Fruit fly (Drosophila melanogaster) whole organism, embryonic: ENCODE results near the gene CG42495.

Experiments
- Ada2b ChIP-seq: fragments of 200-800 bp; sonication (Bioruptor generic); IDR thresholded peaks from 2 replicates; pipeline ENCODE4 v1.3.6; 2022; ENCODE audit warnings: missing biosample characterization, missing genetic modification characterization
- Atf3 ChIP-seq: fragments of 200-800 bp; sonication (Bioruptor generic); optimal IDR thresholded peaks from 3 replicates; lab custom pipeline; 2016; ENCODE audit warnings: missing biosample characterization, missing genetic modification characterization
- B-H1 ChIP-seq: fragments of 200-800 bp; sonication (Bioruptor generic); IDR thresholded peaks from 3 replicates; pipeline ENCODE4 v1.3.6; 2022; ENCODE audit warnings: missing biosample characterization, missing genetic modification characterization
- CG10267 ChIP-seq: fragments of 200-800 bp; sonication (Bioruptor generic); optimal IDR thresholded peaks from 2 replicates; lab custom pipeline; 2018; ENCODE audit warnings: missing biosample characterization, mild to moderate bottlenecking, missing genetic modification characterization, moderate library complexity
- CG11456 ChIP-seq: fragments of 200-800 bp; sonication (Bioruptor generic); IDR thresholded peaks from 3 replicates; pipeline ENCODE4 v1.3.6; 2022; ENCODE audit warnings: missing biosample characterization, missing genetic modification characterization
- CG13296 ChIP-seq: fragments of 200-800 bp; sonication (Bioruptor generic); optimal IDR thresholded peaks from 3 replicates; lab custom pipeline; 2018; ENCODE audit warnings: missing biosample characterization, mild to moderate bottlenecking, missing genetic modification characterization
- CG14710 ChIP-seq: fragments of 200-800 bp; sonication (Bioruptor generic); optimal IDR thresholded peaks from 3 replicates; lab custom pipeline; 2019; ENCODE audit warnings: missing biosample characterization, mild to moderate bottlenecking, missing genetic modification characterization, moderate library complexity
- CG17186 ChIP-seq: fragments of 200-800 bp; sonication (Bioruptor generic); optimal IDR thresholded peaks from 3 replicates; lab custom pipeline; 2017; ENCODE audit warnings: missing biosample characterization, missing genetic modification reagents, missing genetic modification characterization
- CG1832 ChIP-seq: fragments of 200-800 bp; sonication (Bioruptor generic); optimal IDR thresholded peaks from 2 replicates; lab custom pipeline; 2017; ENCODE audit warnings: missing biosample characterization, mild to moderate bottlenecking, missing genetic modification characterization, inconsistent platforms
- CG2678 ChIP-seq: fragments of 200-800 bp; sonication (Bioruptor generic); optimal IDR thresholded peaks from 3 replicates; lab custom pipeline; 2019; ENCODE audit warnings: missing biosample characterization, mild to moderate bottlenecking, missing genetic modification characterization, moderate library complexity
- CG31365 ChIP-seq: fragments of 200-800 bp; sonication (Bioruptor generic); optimal IDR thresholded peaks from 2 replicates; lab custom pipeline; 2018; ENCODE audit warnings: missing biosample characterization, mild to moderate bottlenecking, missing genetic modification characterization
- CG31388 ChIP-seq: fragments of 200-800 bp; sonication (Bioruptor generic); optimal IDR thresholded peaks from 2 replicates; lab custom pipeline; 2016; ENCODE audit warnings: missing biosample characterization, missing genetic modification characterization
- CG32767 ChIP-seq: fragments of 200-800 bp; sonication (Bioruptor generic); IDR thresholded peaks from 2 replicates; pipeline ENCODE4 v1.3.6; 2022; ENCODE audit warnings: missing biosample characterization, missing genetic modification characterization
- CG4282 ChIP-seq: fragments of 200-800 bp; sonication (Bioruptor generic); optimal IDR thresholded peaks from 2 replicates; lab custom pipeline; 2016; ENCODE audit warnings: missing biosample characterization, missing genetic modification characterization
- CG4707 ChIP-seq: fragments of 200-800 bp; sonication (Bioruptor generic); optimal IDR thresholded peaks from 2 replicates; lab custom pipeline; 2018; ENCODE audit warnings: missing biosample characterization, mild to moderate bottlenecking, missing genetic modification characterization, moderate library complexity
- CG6272 ChIP-seq: fragments of 200-800 bp; sonication (Bioruptor generic); IDR thresholded peaks from 2 replicates; pipeline ENCODE4 v1.3.6; 2022; ENCODE audit warnings: missing biosample characterization, missing genetic modification characterization
- CG6813 ChIP-seq: fragments of 200-800 bp; sonication (Bioruptor generic); optimal IDR thresholded peaks from 2 replicates; lab custom pipeline; 2017; ENCODE audit warnings: missing biosample characterization, missing genetic modification characterization, mild to moderate bottlenecking, moderate library complexity, missing genetic modification reagents
- CG7963 ChIP-seq: fragments of 200-800 bp; sonication (Bioruptor generic); IDR thresholded peaks from 3 replicates; pipeline ENCODE4 v1.3.6; 2022; ENCODE audit warnings: missing biosample characterization, missing genetic modification characterization; ENCODE audit not compliant: partially characterized antibody
- CG7987 ChIP-seq: fragments of 200-800 bp; sonication (Bioruptor generic); optimal IDR thresholded peaks from 2 replicates; lab custom pipeline; 2018; ENCODE audit warnings: missing biosample characterization, mild to moderate bottlenecking, missing genetic modification characterization, moderate library complexity
- CG9797 ChIP-seq: fragments of 200-800 bp; sonication (Bioruptor generic); optimal IDR thresholded peaks from 3 replicates; lab custom pipeline; 2018; ENCODE audit warnings: missing biosample characterization, mild to moderate bottlenecking, missing genetic modification characterization
- CG9932 ChIP-seq: fragments of 200-800 bp; sonication (Bioruptor generic); IDR thresholded peaks from 2 replicates; pipeline ENCODE4 v1.3.6; 2022; ENCODE audit warnings: missing biosample characterization, missing genetic modification characterization
- Dll ChIP-seq: fragments of 200-800 bp; sonication (Bioruptor generic); IDR thresholded peaks from 4 replicates; pipeline ENCODE4 v1.3.6; 2022; ENCODE audit warnings: missing biosample characterization, missing genetic modification characterization; ENCODE audit not compliant: partially characterized antibody
- Dref ChIP-seq: fragments of 200-800 bp; sonication (Bioruptor generic); IDR thresholded peaks from 2 replicates; pipeline ENCODE4 v1.3.6; 2022; ENCODE audit warnings: missing biosample characterization, missing genetic modification characterization
- Ets97D ChIP-seq: fragments of 200-800 bp; sonication (Bioruptor generic); optimal IDR thresholded peaks from 3 replicates; lab custom pipeline; 2016; ENCODE audit warnings: missing biosample characterization, missing genetic modification characterization
- Fer1 ChIP-seq: fragments of 200-800 bp; sonication (Bioruptor generic); optimal IDR thresholded peaks from 2 replicates; lab custom pipeline; 2017; ENCODE audit warnings: missing biosample characterization, mild to moderate bottlenecking, missing genetic modification characterization
- Gug ChIP-seq: fragments of 200-800 bp; sonication (Bioruptor generic); IDR thresholded peaks from 4 replicates; pipeline ENCODE4 v1.3.6; 2022; ENCODE audit warnings: missing biosample characterization, missing genetic modification characterization
- Hmr ChIP-seq: fragments of 200-800 bp; sonication (Bioruptor generic); optimal IDR thresholded peaks from 3 replicates; lab custom pipeline; 2017; ENCODE audit warnings: mild to moderate bottlenecking, missing biosample characterization, missing genetic modification reagents, missing genetic modification characterization
- Hr3 ChIP-seq: fragments of 200-800 bp; sonication (Bioruptor generic); optimal IDR thresholded peaks from 3 replicates; lab custom pipeline; 2016; ENCODE audit warnings: missing biosample characterization, missing genetic modification characterization
- Hr78 ChIP-seq, 2 experiments: fragments of 200-800 bp in 1 of 2; fragments of >200 bp in 1 of 2; sonication (Bioruptor generic) in 1 of 2; optimal IDR thresholded peaks; 2 replicates each; lab custom pipeline; 2017 to 2019; ENCODE audit warnings: missing biosample characterization in 2 of 2, missing genetic modification characterization in 2 of 2, mild to moderate bottlenecking in 1 of 2, moderate library complexity in 1 of 2
- Nf-YB ChIP-seq: fragments of 200-800 bp; sonication (Bioruptor generic); optimal IDR thresholded peaks from 3 replicates; lab custom pipeline; 2019; ENCODE audit warnings: missing biosample characterization, mild to moderate bottlenecking, missing genetic modification characterization, moderate library complexity
- Nf-YC ChIP-seq: fragments of 200-800 bp; optimal IDR thresholded peaks from 3 replicates; lab custom pipeline; 2019; ENCODE audit warnings: missing biosample characterization, mild to moderate bottlenecking, missing genetic modification characterization, moderate library complexity
- Xbp1 ChIP-seq: fragments of 200-800 bp; sonication (Bioruptor generic); optimal IDR thresholded peaks from 3 replicates; lab custom pipeline; 2016; ENCODE audit warnings: missing biosample characterization, mild to moderate bottlenecking, missing genetic modification characterization
- cas ChIP-seq: fragments of 200-800 bp; sonication (Bioruptor generic); IDR thresholded peaks from 2 replicates; pipeline ENCODE4 v1.3.6; 2022; ENCODE audit warnings: missing biosample characterization, missing genetic modification characterization
- cato ChIP-seq: fragments of 200-800 bp; sonication (Bioruptor generic); optimal IDR thresholded peaks from 2 replicates; lab custom pipeline; 2016; ENCODE audit warnings: missing biosample characterization, missing genetic modification characterization, borderline replicate concordance
- chm ChIP-seq: fragments of 200-800 bp; sonication (Bioruptor generic); IDR thresholded peaks from 2 replicates; pipeline ENCODE4 v1.3.6; 2022; ENCODE audit warnings: missing biosample characterization, missing genetic modification characterization
- crc ChIP-seq: fragments of 200-800 bp; sonication (Bioruptor generic); optimal IDR thresholded peaks from 2 replicates; lab custom pipeline; 2016; ENCODE audit warnings: missing biosample characterization, missing genetic modification characterization
- dati ChIP-seq: fragments of 200-800 bp; sonication (Bioruptor generic); IDR thresholded peaks from 2 replicates; pipeline ENCODE4 v1.3.6; 2022; ENCODE audit warnings: missing biosample characterization, missing genetic modification characterization
- dpn ChIP-seq, 2 experiments: fragments of 200-800 bp; sonication (Bioruptor generic); optimal IDR thresholded peaks; 3 replicates each; lab custom pipeline; 2016; ENCODE audit warnings: missing biosample characterization in 2 of 2, missing genetic modification characterization in 2 of 2
- esg ChIP-seq: fragments of 200-800 bp; sonication (Bioruptor generic); conservative IDR thresholded peaks from 2 replicates; pipeline ENCODE4 v1.3.6; 2022; ENCODE audit warnings: missing biosample characterization, missing genetic modification characterization
- gfzf ChIP-seq: fragments of 200-800 bp; sonication (Bioruptor generic); optimal IDR thresholded peaks from 2 replicates; lab custom pipeline; 2016; ENCODE audit warnings: missing biosample characterization, mild to moderate bottlenecking, missing genetic modification characterization, moderate library complexity
- gsb-n ChIP-seq: fragments of 200-800 bp; sonication (Bioruptor generic); optimal IDR thresholded peaks from 3 replicates; lab custom pipeline; 2018; ENCODE audit warnings: missing biosample characterization, mild to moderate bottlenecking, missing genetic modification characterization
- her ChIP-seq: fragments of 200-800 bp; sonication (Bioruptor generic); optimal IDR thresholded peaks from 2 replicates; lab custom pipeline; 2016; ENCODE audit warnings: missing biosample characterization, missing genetic modification characterization
- ken ChIP-seq: fragments of 200-800 bp; sonication (Bioruptor generic); IDR thresholded peaks from 3 replicates; pipeline ENCODE4 v1.3.6; 2022; ENCODE audit warnings: missing biosample characterization, missing genetic modification characterization
- lola ChIP-seq, 3 experiments: fragments of >200 bp in 2 of 3; fragments of 200-800 bp in 1 of 3; sonication (Bioruptor generic) in 1 of 3; optimal IDR thresholded peaks; 2 replicates each; lab custom pipeline; 2017 to 2019; ENCODE audit warnings: missing biosample characterization in 3 of 3, missing genetic modification characterization in 3 of 3, mild to moderate bottlenecking in 1 of 3, moderate library complexity in 1 of 3
- odd ChIP-seq: fragments of 200-800 bp; sonication (Bioruptor generic); optimal IDR thresholded peaks from 2 replicates; lab custom pipeline; 2017; ENCODE audit warnings: missing biosample characterization, mild to moderate bottlenecking, missing genetic modification characterization
- pb ChIP-seq: fragments of 200-800 bp; sonication (Bioruptor generic); optimal IDR thresholded peaks from 3 replicates; lab custom pipeline; 2016; ENCODE audit warnings: missing biosample characterization, missing genetic modification characterization
- psq ChIP-seq: fragments of 200-800 bp; sonication (Bioruptor generic); optimal IDR thresholded peaks from 2 replicates; lab custom pipeline; 2017; ENCODE audit warnings: missing biosample characterization, missing genetic modification characterization
- ranshi ChIP-seq: fragments of 200-800 bp; sonication (Bioruptor generic); IDR thresholded peaks from 2 replicates; pipeline ENCODE4 v1.3.6; 2022; ENCODE audit warnings: missing biosample characterization, missing genetic modification characterization
- ro ChIP-seq: fragments of 200-800 bp; sonication (Bioruptor generic); IDR thresholded peaks from 2 replicates; pipeline ENCODE4 v1.3.6; 2022; ENCODE audit warnings: missing biosample characterization, missing genetic modification characterization
- unc-4 ChIP-seq: fragments of 200-800 bp; sonication (Bioruptor generic); IDR thresholded peaks from 2 replicates; pipeline ENCODE4 v1.3.6; 2022; ENCODE audit warnings: missing biosample characterization, missing genetic modification characterization; ENCODE audit not compliant: partially characterized antibody

Gene CG42495

dm6 chr3L:18625786-18626185, 41.4 kb upstream of the CG42495 start, which contains the start of gene MYPT-75D (continued):
- no peak for TF ChIP-seq CG32767
- TF ChIP-seq ranshi (GFP tag; lab: Robert Waterston, UW), result peak; percentile 5; the same call in 1 of the 2 replicates
- peak; percentile 10 for TF ChIP-seq Xbp1 (GFP tag; lab: Kevin White, UChicago)
- no peak for TF ChIP-seq CG11456 (GFP tag; lab: Robert Waterston, UW)
- TF ChIP-seq psq (GFP tag; lab: Kevin White, UChicago), result peak; percentile 8
- TF ChIP-seq Nf-YC, result peak; percentile 20
- TF ChIP-seq crc, result no peak
- peak; percentile 32 for TF ChIP-seq CG7987 (GFP tag; lab: Kevin White, UChicago)
- peak; percentile 30 for TF ChIP-seq CG9797 (GFP tag; lab: Kevin White, UChicago)
- peak; percentile 83 for TF ChIP-seq Dref (GFP tag; lab: Robert Waterston, UW)
- no peak for TF ChIP-seq ken (GFP tag; lab: Robert Waterston, UW)
- TF ChIP-seq CG4282, result peak; percentile 41
- no peak for TF ChIP-seq esg (GFP tag; lab: Robert Waterston, UW)
- no peak for TF ChIP-seq pb (GFP tag; lab: Kevin White, UChicago)
- TF ChIP-seq gsb-n (tag; lab: Kevin White, UChicago), result peak; percentile 17
- peak; percentile 86 for TF ChIP-seq unc-4
- no peak for TF ChIP-seq B-H1 (GFP tag; lab: Robert Waterston, UW)
- TF ChIP-seq CG13296, result peak; percentile 43
- TF ChIP-seq CG31388 (GFP tag; lab: Kevin White, UChicago), result no peak
- TF ChIP-seq CG2678, result peak; percentile 39
- TF ChIP-seq Nf-YB (GFP tag; lab: Kevin White, UChicago), result peak; percentile 23
- TF ChIP-seq ro, result no peak
- TF ChIP-seq Atf3 (GFP tag; lab: Kevin White, UChicago), result no peak
- no peak for TF ChIP-seq CG1832 (GFP tag; lab: Kevin White, UChicago)
- TF ChIP-seq CG31365 (tag; lab: Kevin White, UChicago), result peak; percentile 24
- peak; percentile 41 for TF ChIP-seq gfzf (GFP tag; lab: Kevin White, UChicago)
- peak; percentile 30 for TF ChIP-seq Hmr (GFP tag; lab: Kevin White, UChicago)
- no peak for TF ChIP-seq odd (GFP tag; lab: Kevin White, UChicago)
- peak; percentile 91 for TF ChIP-seq Dll
- TF ChIP-seq Hr78 (GFP tag; optimal IDR thresholded peaks at IDR 0.05; lab: Kevin White, UChicago), result peak in 1 of 2 experiments; percentile 9
- TF ChIP-seq CG14710 (tag; lab: Kevin White, UChicago), result peak; percentile 51
- no peak for TF ChIP-seq lola (GFP tag; optimal IDR thresholded peaks at IDR 0.05; lab: Kevin White, UChicago)
- peak in 1 of 2 experiments; percentile 27 for TF ChIP-seq dpn (GFP tag; optimal IDR thresholded peaks at IDR 0.05; lab: Kevin White, UChicago)
- TF ChIP-seq Ada2b (GFP tag; lab: Robert Waterston, UW), result no peak
- peak; percentile 35 for TF ChIP-seq CG4707 (GFP tag; lab: Kevin White, UChicago)
- TF ChIP-seq her (GFP tag; lab: Kevin White, UChicago), result peak; percentile 64
- TF ChIP-seq Hr3 (GFP tag; lab: Kevin White, UChicago), result no peak
- TF ChIP-seq CG7963, result peak; percentile 80
- TF ChIP-seq CG6272 (GFP tag; lab: Robert Waterston, UW), result no peak
- TF ChIP-seq dati (GFP tag; lab: Robert Waterston, UW), result no peak
- 0 out of 4 replicates have a peak, but pooled peaks have one; percentile 8 for TF ChIP-seq Gug (GFP tag; lab: Robert Waterston, UW)
- TF ChIP-seq Fer1 (GFP tag; lab: Kevin White, UChicago), result peak; percentile 45
- no peak for TF ChIP-seq cato (GFP tag; lab: Kevin White, UChicago)
- TF ChIP-seq CG6813, result peak; percentile 27
- peak; percentile 83 for TF ChIP-seq chm (GFP tag; lab: Robert Waterston, UW)
- TF ChIP-seq CG9932 (GFP tag; lab: Robert Waterston, UW), result peak; percentile 27; the same call in 1 of the 2 replicates
- peak; percentile 47 for TF ChIP-seq Ets97D (GFP tag; lab: Kevin White, UChicago)
- peak; percentile 59 for TF ChIP-seq CG10267
- TF ChIP-seq CG17186 (GFP tag; lab: Kevin White, UChicago), result peak; percentile 55
- TF ChIP-seq cas (GFP tag; lab: Robert Waterston, UW), result no peak
